Fruit fly (Drosophila melanogaster): ENCODE measurements around the gene CG3698.
A peak's percentile ranks its signal among the peaks of the same experiment; 100 is the strongest.

- TF ChIP-seq Dif (GFP tag; optimal IDR thresholded peaks at IDR 0.05; ENCODE audit: partially characterized antibody) (no peak), fru (GFP tag; optimal IDR thresholded peaks at IDR 0.05) (peak; percentile 62), h (GFP tag; optimal IDR thresholded peaks at IDR 0.05) (peak; percentile 70), Mio (GFP tag; optimal IDR thresholded peaks at IDR 0.05) (no peak), usp (GFP tag; optimal IDR thresholded peaks at IDR 0.05) (no peak), Hr78 (GFP tag; optimal IDR thresholded peaks at IDR 0.05) (no peak), dsf (GFP tag; optimal IDR thresholded peaks at IDR 0.05; ENCODE audit: borderline replicate concordance) (no peak), Dfd (GFP tag; optimal IDR thresholded peaks at IDR 0.05) (no peak), sv (GFP tag; optimal IDR thresholded peaks at IDR 0.05) (peak; percentile 47)
Measured at dm6 chr3L:20841465-20842109, 43.4 kb upstream of the CG3698 start, which contains the start of the genes CSN3 and CG11456.
